Worm (Caenorhabditis elegans): ENCODE data around the gene bre-3.

DNA sequence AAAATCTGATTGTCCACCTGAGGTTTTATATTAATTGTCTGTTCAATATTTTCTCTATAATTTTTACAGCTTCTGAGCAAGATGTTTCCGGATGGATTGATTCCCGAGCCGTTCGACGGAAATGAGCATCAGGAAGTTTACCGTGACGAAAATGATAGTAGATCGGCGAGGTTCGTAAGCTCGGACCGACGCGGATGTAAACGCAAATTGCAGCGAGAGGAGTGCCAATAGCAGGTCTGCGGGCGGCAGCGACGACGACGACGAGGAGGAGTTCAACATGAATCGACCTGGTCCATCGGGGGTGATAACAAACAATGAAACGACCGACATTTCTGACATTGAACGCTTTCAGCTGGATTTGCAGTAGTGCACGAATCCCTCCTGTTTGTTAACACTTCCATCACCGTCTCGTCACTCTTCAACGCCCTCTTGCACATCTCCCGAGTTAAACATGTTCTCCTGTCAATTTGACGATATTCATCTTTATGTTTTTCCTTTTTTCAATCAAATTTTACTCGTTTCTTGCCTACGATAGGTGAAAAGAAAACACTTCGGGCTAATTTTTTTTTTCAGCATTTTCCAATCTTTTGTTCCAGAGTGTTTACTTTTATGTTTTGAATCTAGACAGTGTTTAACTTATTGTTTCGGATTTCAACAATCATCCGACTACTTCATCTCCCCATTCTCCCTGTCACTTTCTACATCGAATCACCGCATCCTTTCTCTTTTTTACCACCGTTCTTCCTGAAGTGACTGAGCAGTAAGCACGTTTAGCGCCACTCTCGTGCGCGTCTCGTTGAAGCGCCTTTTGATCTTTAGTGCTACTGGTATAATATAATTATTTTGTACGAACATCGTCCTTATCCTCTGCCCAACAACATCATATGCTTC is 23.1 kb downstream of the bre-3 start:
- TF ChIP-seq ztf-11 (tag; optimal IDR thresholded peaks at IDR 0.05): no peak
- TF ChIP-seq nhr-76 (tag; optimal IDR thresholded peaks at IDR 0.05): no peak
- TF ChIP-seq ceh-83 (GFP tag; optimal IDR thresholded peaks at IDR 0.05): no peak
- no peak for TF ChIP-seq mab-5 (tag; optimal IDR thresholded peaks at IDR 0.05)
- TF ChIP-seq mep-1 (tag; optimal IDR thresholded peaks at IDR 0.05): no peak
- no peak for TF ChIP-seq lsy-2 (tag; optimal IDR thresholded peaks at IDR 0.05)
- TF ChIP-seq ces-1 (GFP tag; optimal IDR thresholded peaks at IDR 0.05): no peak

All from whole organism, mixed stage, embryonic.